Fruit fly (Drosophila melanogaster): Measurements from ENCODE around the gene CG14185.

CG14185 gene

dm6 chr3L:20097312-20097711 is 8.6 kb upstream of the CG14185 start (continued):
- TF ChIP-seq CG17568 (GFP tag; optimal IDR thresholded peaks at IDR 0.05) (no peak), inv (GFP tag; IDR thresholded peaks at IDR 0.05; ENCODE audit: partially characterized antibody) (0 out of 2 replicates have a peak, but pooled peaks have one; percentile 17), CG10979 (tag; optimal IDR thresholded peaks at IDR 0.05) (no peak), CG15514 (GFP tag; optimal IDR thresholded peaks at IDR 0.05) (no peak), CG13287 (GFP tag; IDR thresholded peaks at IDR 0.05; ENCODE audit: partially characterized antibody) (peak; percentile 34; the same call in 1 of the 2 replicates), chif (GFP tag; optimal IDR thresholded peaks at IDR 0.05) (peak in 1 of 2 experiments; percentile 23), HmgD (GFP tag; optimal IDR thresholded peaks at IDR 0.05) (peak; percentile 63), CG17802 (tag; optimal IDR thresholded peaks at IDR 0.05) (no peak), Dref (GFP tag; IDR thresholded peaks at IDR 0.05) (no peak)

- TF ChIP-seq Lhr (GFP tag; optimal IDR thresholded peaks at IDR 0.05) (peak; percentile 60), crol (GFP tag; IDR thresholded peaks at IDR 0.05) (no peak), CrebB (tag; optimal IDR thresholded peaks at IDR 0.05) (no peak), Nf-YB (GFP tag; optimal IDR thresholded peaks at IDR 0.05) (no peak), CG7928 (GFP tag; optimal IDR thresholded peaks at IDR 0.05) (no peak), BEAF-32 (GFP tag; optimal IDR thresholded peaks at IDR 0.05) (peak; percentile 3), Usf (GFP tag; optimal IDR thresholded peaks at IDR 0.05) (no peak), CG11085 (GFP tag; IDR thresholded peaks at IDR 0.05) (no peak), CG12236 (GFP tag; optimal IDR thresholded peaks at IDR 0.05) (no peak), Ptx1 (GFP tag; IDR thresholded peaks at IDR 0.05) (no peak), MESR4 (GFP tag; optimal IDR thresholded peaks at IDR 0.05) (no peak), CG1647 (GFP tag; optimal IDR thresholded peaks at IDR 0.05) (no peak), hkb (optimal IDR thresholded peaks at IDR 0.05) (peak; percentile 23), hkb (GFP tag; IDR thresholded peaks at IDR 0.05) (no peak), CG13424 (tag; optimal IDR thresholded peaks at IDR 0.05) (no peak), Adf1 (GFP tag; IDR thresholded peaks at IDR 0.05) (peak; percentile 89), gt (GFP tag; IDR thresholded peaks at IDR 0.05) (no peak), ro (GFP tag; IDR thresholded peaks at IDR 0.05) (no peak), ac (GFP tag; optimal IDR thresholded peaks at IDR 0.05) (no peak), Med (GFP tag) (peak; percentile 62), CoRest (tag; optimal IDR thresholded peaks at IDR 0.05) (peak; percentile 17), fru (optimal IDR thresholded peaks at IDR 0.05) (no peak), CG16813 (GFP tag; IDR thresholded peaks at IDR 0.05; ENCODE audit: partially characterized antibody) (no peak), chinmo (GFP tag; IDR thresholded peaks at IDR 0.05; ENCODE audit: partially characterized antibody) (0 out of 4 replicates have a peak, but pooled peaks have one; percentile 69), gfzf (GFP tag; optimal IDR thresholded peaks at IDR 0.05) (peak; percentile 11), CG17802 (tag; optimal IDR thresholded peaks at IDR 0.05) (no peak), CG8388 (GFP tag; optimal IDR thresholded peaks at IDR 0.05) (no peak), Spps (tag; optimal IDR thresholded peaks at IDR 0.05) (no peak), Rfx (GFP tag; IDR thresholded peaks at IDR 0.05) (no peak), CTCF (GFP tag; optimal IDR thresholded peaks at IDR 0.05) (peak; percentile 85), CG10209 (GFP tag; optimal IDR thresholded peaks at IDR 0.05) (no peak), C15 (GFP tag; IDR thresholded peaks at IDR 0.05) (no peak), tio (GFP tag; optimal IDR thresholded peaks at IDR 0.05) (no peak), knrl (GFP tag; IDR thresholded peaks at IDR 0.05; ENCODE audit: partially characterized antibody) (peak; percentile 60), pzg (GFP tag; optimal IDR thresholded peaks at IDR 0.05) (peak; percentile 26), nerfin-1 (tag; optimal IDR thresholded peaks at IDR 0.05) (peak; percentile 70), tx (GFP tag; optimal IDR thresholded peaks at IDR 0.05) (no peak), CG6683 (GFP tag; optimal IDR thresholded peaks at IDR 0.05) (no peak), Dek (tag; optimal IDR thresholded peaks at IDR 0.05) (no peak), CG18764 (GFP tag; optimal IDR thresholded peaks at IDR 0.05) (no peak)
These were observed 1.9 kb upstream of the CG14185 start, which contains the start of gene CG14186 for dm6 chr3L:20103777-20104542. TSS of gene CG14186 (minus strand) at chr3L:20103827.
